Fruit fly (Drosophila melanogaster) whole organism, wandering third instar larva: Measurements from ENCODE around the gene sa.

Source experiments
- Abd-B ChIP-seq: fragments of >200 bp; optimal IDR thresholded peaks from 2 replicates; lab custom pipeline; 2017; ENCODE audit warnings: missing biosample characterization, missing genetic modification characterization
- CG32264 ChIP-seq: fragments of 200-800 bp; sonication (Bioruptor generic); optimal IDR thresholded peaks from 2 replicates; lab custom pipeline; 2016; ENCODE audit warnings: missing biosample characterization, missing genetic modification characterization
- CrebA ChIP-seq: fragments of 200-800 bp; sonication (Bioruptor generic); optimal IDR thresholded peaks from 2 replicates; lab custom pipeline; 2016; ENCODE audit warnings: missing biosample characterization, mild to moderate bottlenecking, missing genetic modification characterization, borderline replicate concordance
- Dfd ChIP-seq: fragments of >200 bp; optimal IDR thresholded peaks from 2 replicates; lab custom pipeline; 2017; ENCODE audit warnings: missing biosample characterization, missing genetic modification characterization
- Dif ChIP-seq: fragments of 200-275, 200-300 bp; sonication (Bioruptor generic); optimal IDR thresholded peaks from 2 replicates; lab custom pipeline; 2018; ENCODE audit warnings: missing biosample characterization, missing genetic modification characterization; ENCODE audit not compliant: partially characterized antibody
- HLH106 ChIP-seq: fragments of 200-800 bp; optimal IDR thresholded peaks from 3 replicates; lab custom pipeline; 2019; ENCODE audit warnings: missing biosample characterization, mild to moderate bottlenecking, missing genetic modification characterization, moderate library complexity
- Hr78 ChIP-seq: fragments of >200 bp; optimal IDR thresholded peaks from 2 replicates; lab custom pipeline; 2017; ENCODE audit warnings: missing biosample characterization, missing genetic modification characterization
- Hr83 ChIP-seq: fragments of 200-300 bp; sonication (Bioruptor generic); optimal IDR thresholded peaks from 2 replicates; lab custom pipeline; 2016; ENCODE audit warnings: missing biosample characterization, mild to moderate bottlenecking, missing genetic modification characterization, moderate library complexity; ENCODE audit not compliant: poor library complexity, severe bottlenecking
- Jra ChIP-seq: sonication (Bioruptor generic); optimal IDR thresholded peaks from 2 replicates; lab custom pipeline; 2016; ENCODE audit warnings: missing biosample characterization, missing genetic modification characterization
- Mio ChIP-seq: sonication (Bioruptor generic); optimal IDR thresholded peaks from 2 replicates; lab custom pipeline; 2016; ENCODE audit warnings: missing biosample characterization, missing genetic modification characterization
- Myc ChIP-seq: fragments of >200 bp; optimal IDR thresholded peaks from 2 replicates; lab custom pipeline; 2017
- OdsH ChIP-seq: fragments of 200-800 bp; sonication (Bioruptor generic); optimal IDR thresholded peaks from 2 replicates; lab custom pipeline; 2016; ENCODE audit warnings: missing biosample characterization, mild to moderate bottlenecking, missing genetic modification characterization
- Rel ChIP-seq, 2 experiments: fragments of 200-800 bp; sonication (Bioruptor generic) in 1 of 2; optimal IDR thresholded peaks; 2 replicates in 1 of 2; 3 replicates in 1 of 2; lab custom pipeline; 2016 to 2019; ENCODE audit warnings: mild to moderate bottlenecking in 2 of 2, missing biosample characterization in 2 of 2, missing genetic modification characterization in 2 of 2, moderate library complexity in 1 of 2
- Sp1 ChIP-seq: fragments of 200-800 bp; sonication (Bioruptor generic); optimal IDR thresholded peaks from 3 replicates; lab custom pipeline; 2019; ENCODE audit warnings: missing biosample characterization, mild to moderate bottlenecking, missing genetic modification characterization, moderate library complexity
- Vsx2 ChIP-seq: fragments of 200-300, 225-300 bp; sonication (Bioruptor generic); optimal IDR thresholded peaks from 2 replicates; lab custom pipeline; 2018; ENCODE audit warnings: missing biosample characterization, missing genetic modification characterization; ENCODE audit not compliant: partially characterized antibody
- br ChIP-seq: fragments of 200-800 bp; sonication (Bioruptor generic); optimal IDR thresholded peaks from 2 replicates; lab custom pipeline; 2016; ENCODE audit warnings: missing biosample characterization, missing genetic modification characterization
- brk ChIP-seq: fragments of 200-800 bp; sonication (Bioruptor generic); optimal IDR thresholded peaks from 2 replicates; lab custom pipeline; 2016; ENCODE audit warnings: missing biosample characterization, mild to moderate bottlenecking, missing genetic modification characterization
- dl ChIP-seq, 2 experiments: fragments of 175-275, 200-275 bp in 1 of 2; fragments of 200-275 bp in 1 of 2; sonication (Bioruptor generic); optimal IDR thresholded peaks; lab custom pipeline; 2018; ENCODE audit warnings: mild to moderate bottlenecking in 2 of 2, missing biosample characterization in 2 of 2, missing genetic modification characterization in 2 of 2, moderate library complexity in 2 of 2; ENCODE audit not compliant: partially characterized antibody in 2 of 2, insufficient read depth in 1 of 2
- dmrt93B ChIP-seq: fragments of 200-800 bp; sonication (Bioruptor generic); optimal IDR thresholded peaks from 2 replicates; lab custom pipeline; 2018; ENCODE audit warnings: missing biosample characterization, mild to moderate bottlenecking, missing genetic modification characterization
- dsf ChIP-seq: sonication (Bioruptor generic); optimal IDR thresholded peaks from 2 replicates; lab custom pipeline; 2016; ENCODE audit warnings: missing biosample characterization, missing genetic modification characterization, borderline replicate concordance
- foxo ChIP-seq, 2 experiments: fragments of 200-800 bp; sonication (Bioruptor generic); optimal IDR thresholded peaks; 2 replicates in 1 of 2; 3 replicates in 1 of 2; lab custom pipeline; 2016 to 2017; ENCODE audit warnings: missing biosample characterization in 2 of 2, missing genetic modification characterization in 2 of 2
- fru ChIP-seq: fragments of 200-800 bp; sonication (Bioruptor generic); optimal IDR thresholded peaks from 3 replicates; lab custom pipeline; 2016; ENCODE audit warnings: missing biosample characterization, mild to moderate bottlenecking, missing genetic modification characterization
- jim ChIP-seq: fragments of 175-275, 200-325 bp; sonication (Bioruptor generic); optimal IDR thresholded peaks from 2 replicates; lab custom pipeline; 2016; ENCODE audit warnings: missing biosample characterization, mild to moderate bottlenecking, missing genetic modification characterization
- lola ChIP-seq: fragments of >200 bp; optimal IDR thresholded peaks from 2 replicates; lab custom pipeline; 2017; ENCODE audit warnings: missing biosample characterization, missing genetic modification characterization
- pan ChIP-seq: fragments of >200 bp; optimal IDR thresholded peaks from 2 replicates; lab custom pipeline; 2017
- psq ChIP-seq: fragments of 200-800 bp; sonication (Bioruptor generic); optimal IDR thresholded peaks from 3 replicates; lab custom pipeline; 2017; ENCODE audit warnings: missing biosample characterization, mild to moderate bottlenecking, missing genetic modification characterization, moderate library complexity
- rgr ChIP-seq: fragments of 200-800 bp; sonication (Bioruptor generic); optimal IDR thresholded peaks from 3 replicates; lab custom pipeline; 2016; ENCODE audit warnings: missing biosample characterization, mild to moderate bottlenecking, missing genetic modification characterization
- usp ChIP-seq: fragments of >200 bp; optimal IDR thresholded peaks from 2 replicates; lab custom pipeline; 2017; ENCODE audit warnings: missing biosample characterization, missing genetic modification characterization

sa gene

DNA sequence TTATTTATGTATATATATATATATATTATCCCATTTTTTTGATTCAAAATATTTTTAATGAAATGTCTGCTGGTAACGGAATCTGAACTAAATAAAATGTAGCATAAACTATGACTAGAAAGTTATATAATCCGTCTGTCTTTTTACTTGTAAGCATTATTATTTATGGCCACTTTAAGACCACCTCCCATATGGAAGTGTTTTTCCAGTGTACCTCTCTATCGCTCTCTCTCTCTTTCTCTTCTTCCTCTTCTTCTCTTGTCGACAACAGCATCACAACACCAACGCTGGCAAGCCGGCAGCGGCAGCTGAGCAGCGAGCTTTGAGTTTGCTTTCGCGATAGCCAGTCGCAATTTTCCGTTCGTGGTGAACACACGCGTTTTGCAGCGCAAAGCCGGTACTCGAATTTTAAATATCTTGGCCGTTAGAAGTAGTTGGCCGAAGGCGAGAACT, 24.4 kb downstream of the sa start, which contains the start of gene rgn (continued):
- TF ChIP-seq Dif (GFP tag; lab: Kevin White, UChicago): peak; percentile 67
- TF ChIP-seq CrebA (GFP tag; lab: Kevin White, UChicago): no peak
- peak; percentile 6 for TF ChIP-seq CG32264 (GFP tag; lab: Kevin White, UChicago)
- peak; percentile 3 for TF ChIP-seq brk (GFP tag; lab: Kevin White, UChicago)
- TF ChIP-seq HLH106 (tag; lab: Kevin White, UChicago): peak; percentile 84
- TF ChIP-seq jim (GFP tag; lab: Kevin White, UChicago): no peak
- no peak for TF ChIP-seq pan (lab: Kevin White, UChicago)
- TF ChIP-seq Sp1 (GFP tag; lab: Kevin White, UChicago): peak; percentile 88

DNA sequence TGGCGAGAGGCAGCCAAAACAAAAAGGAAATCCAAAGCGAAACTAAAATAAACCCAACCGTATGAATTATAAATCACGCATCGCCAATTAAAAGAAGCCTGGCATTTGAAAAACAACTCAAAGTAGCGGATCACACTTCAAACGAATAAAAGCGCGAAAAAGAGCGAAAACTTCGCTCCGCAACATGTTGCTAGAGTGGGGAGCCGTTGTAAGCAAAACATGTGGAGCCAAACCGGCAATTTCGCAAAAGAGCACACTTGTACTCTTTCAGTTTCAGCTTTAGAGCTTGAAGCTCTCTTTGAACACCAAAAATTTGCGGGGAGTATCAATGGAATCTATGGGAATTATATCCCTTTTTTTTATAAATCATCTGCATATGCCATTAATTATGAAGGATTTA, 24.8 kb downstream of the sa start:
- TF ChIP-seq CG32264 (GFP tag; lab: Kevin White, UChicago) (no peak), OdsH (GFP tag; lab: Kevin White, UChicago) (no peak), dl (GFP tag; optimal IDR thresholded peaks at IDR 0.05; lab: Kevin White, UChicago; ENCODE audit: insufficient read depth in 1 of 2, partially characterized antibody in 2 of 2) (peak; percentile 40 to 54), lola (no peak), Rel (GFP tag; optimal IDR thresholded peaks at IDR 0.05; lab: Kevin White, UChicago) (no peak), Rel (tag; optimal IDR thresholded peaks at IDR 0.05; lab: Kevin White, UChicago) (no peak), Jra (GFP tag; lab: Kevin White, UChicago) (no peak), Sp1 (GFP tag; lab: Kevin White, UChicago) (no peak), Dfd (no peak), Dif (GFP tag; lab: Kevin White, UChicago) (peak; percentile 47), psq (GFP tag; lab: Kevin White, UChicago) (no peak), rgr (no peak), fru (GFP tag; lab: Kevin White, UChicago) (no peak), Mio (no peak)

DNA sequence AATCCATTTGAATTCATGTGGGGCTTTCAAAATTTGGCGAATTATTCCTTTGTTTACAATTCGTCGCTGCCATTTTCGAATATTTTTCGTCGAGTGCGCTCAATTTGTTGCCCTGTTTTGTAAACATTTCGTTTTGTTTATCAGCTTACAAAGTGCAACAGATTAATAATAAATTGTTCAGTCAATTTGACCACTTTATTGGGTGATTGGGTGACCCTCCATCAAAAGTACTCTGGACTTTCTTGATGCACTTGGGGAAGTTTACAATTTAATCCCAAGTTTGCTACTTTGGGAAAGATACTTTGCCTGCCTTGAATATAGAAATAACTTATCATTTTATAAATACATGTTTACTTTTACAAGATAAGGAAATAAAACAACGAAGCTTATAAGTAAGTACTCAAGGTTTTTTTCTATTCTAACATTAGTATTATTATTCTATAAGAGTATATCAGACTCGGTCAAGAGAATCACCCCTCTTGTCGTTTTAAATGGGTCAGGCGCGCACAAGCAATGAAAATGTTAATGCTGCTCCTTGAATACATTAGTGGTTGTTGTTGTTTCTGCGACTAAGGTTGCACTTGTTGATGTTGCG, 25.9 kb downstream of the sa start:
- TF ChIP-seq Myc (lab: Kevin White, UChicago) (no peak), Hr78 (GFP tag; lab: Kevin White, UChicago) (no peak), br (GFP tag; lab: Kevin White, UChicago) (no peak), HLH106 (tag; lab: Kevin White, UChicago) (no peak), Hr83 (GFP tag; lab: Kevin White, UChicago) (no peak), Abd-B (GFP tag; lab: Kevin White, UChicago) (no peak), psq (GFP tag; lab: Kevin White, UChicago) (no peak)
- TF ChIP-seq, all 38 proteins: peak for 0

DNA sequence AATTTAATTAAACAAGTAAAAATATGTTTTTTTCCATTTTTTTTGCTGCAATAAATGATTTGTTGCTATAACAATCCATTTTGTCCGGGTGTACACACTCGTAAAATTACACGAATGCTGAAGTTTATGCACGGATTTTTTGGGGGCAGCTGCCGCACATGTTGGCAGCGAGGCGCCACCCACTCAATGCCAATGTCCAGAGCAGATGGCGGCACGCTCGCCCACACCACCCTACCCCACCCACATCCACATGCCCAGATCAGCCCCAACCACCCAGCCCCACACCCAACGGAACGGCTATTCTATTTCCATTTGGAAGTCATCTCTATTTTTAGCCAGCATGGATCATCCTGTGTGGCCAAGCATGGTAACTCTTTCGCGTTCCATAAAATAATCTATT, 26.4 kb downstream of the sa start:
- TF ChIP-seq Rel (GFP tag; optimal IDR thresholded peaks at IDR 0.05; lab: Kevin White, UChicago): no peak
- TF ChIP-seq Rel (tag; optimal IDR thresholded peaks at IDR 0.05; lab: Kevin White, UChicago): no peak
- TF ChIP-seq dmrt93B: no peak
- TF ChIP-seq Mio: no peak
- no peak for TF ChIP-seq HLH106 (tag; lab: Kevin White, UChicago)
- no peak for TF ChIP-seq dl (GFP tag; optimal IDR thresholded peaks at IDR 0.05; lab: Kevin White, UChicago; ENCODE audit: insufficient read depth in 1 of 2, partially characterized antibody in 2 of 2)
- TF ChIP-seq usp (GFP tag; lab: Kevin White, UChicago): no peak
- no peak for TF ChIP-seq Dif (GFP tag; lab: Kevin White, UChicago)
- no peak for TF ChIP-seq OdsH (GFP tag; lab: Kevin White, UChicago)
- TF ChIP-seq Sp1 (GFP tag; lab: Kevin White, UChicago): no peak
- no peak for TF ChIP-seq psq (GFP tag; lab: Kevin White, UChicago)
- no peak for TF ChIP-seq Myc (lab: Kevin White, UChicago)

DNA sequence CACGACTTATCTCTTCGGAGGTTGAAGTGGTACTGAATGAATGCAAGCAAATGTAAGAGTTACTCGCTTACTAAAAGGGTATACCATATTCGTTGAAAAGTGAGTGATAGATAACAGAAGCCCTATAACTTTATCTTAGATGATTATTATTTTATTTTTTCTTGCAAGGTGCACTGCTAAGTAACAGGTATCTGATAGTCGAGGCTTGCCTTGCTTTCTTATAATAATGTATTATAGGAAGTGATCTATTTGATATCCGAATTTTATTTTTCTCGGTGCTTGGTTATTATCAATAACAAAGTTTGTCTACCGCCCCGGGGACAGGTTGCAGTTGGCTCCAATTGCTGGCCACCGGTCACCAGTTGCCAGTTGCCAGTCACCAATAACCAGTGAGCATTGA, 35.3 kb downstream of the sa start:
- TF ChIP-seq foxo (GFP tag; optimal IDR thresholded peaks at IDR 0.05; lab: Kevin White, UChicago) (no peak), Vsx2 (GFP tag; lab: Kevin White, UChicago) (no peak), fru (GFP tag; lab: Kevin White, UChicago) (no peak), dsf (GFP tag; lab: Kevin White, UChicago) (no peak), dl (GFP tag; optimal IDR thresholded peaks at IDR 0.05; lab: Kevin White, UChicago; ENCODE audit: insufficient read depth in 1 of 2, partially characterized antibody in 2 of 2) (no peak), br (GFP tag; lab: Kevin White, UChicago) (no peak), Dfd (no peak), CrebA (GFP tag; lab: Kevin White, UChicago) (no peak), OdsH (GFP tag; lab: Kevin White, UChicago) (no peak), Mio (no peak)
